Comparison of ENCODE assay signal across 5 fruit fly cellular contexts in the genomic region with DNA sequence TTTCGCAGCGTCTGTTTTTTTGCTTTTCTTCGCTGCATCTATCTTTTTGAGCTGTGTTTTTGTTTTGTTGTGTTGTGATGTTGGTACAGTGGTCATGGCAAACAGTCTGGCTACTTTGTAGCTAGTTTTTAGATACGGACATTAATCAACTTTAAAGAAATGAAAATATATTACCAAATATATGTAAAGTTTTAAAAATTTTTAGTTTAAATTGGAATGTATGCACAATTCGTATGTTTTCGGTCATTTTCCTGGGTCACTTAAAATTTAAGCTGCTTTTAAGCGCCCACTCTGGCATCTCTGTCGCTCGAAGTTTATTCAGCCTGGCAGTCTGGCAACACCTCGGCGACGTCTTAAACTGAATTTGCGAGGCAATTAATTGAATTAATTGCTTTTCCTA.
TF ChIP-seq lines count a peak whose summit lies in the region.

A gene (plus strand): TSS at position 344 of the 400 bp plus-strand sequence.

TF ChIP-seq in whole organism, adult, 20 proteins besides CTCF, POLR2A, EP300 and RAD21 (continued from another document):
- no peak for TF ChIP-seq Hr96 (GFP tag; optimal IDR thresholded peaks at IDR 0.05; lab: Kevin White, UChicago)
- TF ChIP-seq CG5204 (GFP tag; optimal IDR thresholded peaks at IDR 0.05; lab: Kevin White, UChicago), result no peak
- no peak for TF ChIP-seq toe (GFP tag; optimal IDR thresholded peaks at IDR 0.05; lab: Kevin White, UChicago)

TF ChIP-seq in whole organism, embryonic, 481 proteins besides CTCF, POLR2A, EP300 and RAD21 (continued from another document and continues in another):
- TF ChIP-seq dysf (GFP tag; IDR thresholded peaks at IDR 0.05; lab: Robert Waterston, UW) (peak; percentile 76), MTF-1 (GFP tag; optimal IDR thresholded peaks at IDR 0.05; lab: Kevin White, UChicago; ENCODE audit: borderline replicate concordance) (no peak), Antp (GFP tag; optimal IDR thresholded peaks at IDR 0.05; lab: Kevin White, UChicago) (peak; percentile 50), CG12391 (tag; optimal IDR thresholded peaks at IDR 0.05; lab: Kevin White, UChicago) (peak; percentile 81), CG3726 (GFP tag; IDR thresholded peaks at IDR 0.05; lab: Robert Waterston, UW) (no peak), lov (optimal IDR thresholded peaks at IDR 0.05; lab: Kevin White, UChicago) (no peak), lov (GFP tag; IDR thresholded peaks at IDR 0.05; lab: Robert Waterston, UW) (no peak), Oaz (GFP tag; IDR thresholded peaks at IDR 0.05; lab: Robert Waterston, UW) (0 out of 2 replicates have a peak, but pooled peaks have one; percentile 42), gsb (GFP tag; IDR thresholded peaks at IDR 0.05; lab: Robert Waterston, UW) (no peak), da (GFP tag; optimal IDR thresholded peaks at IDR 0.05; lab: Kevin White, UChicago) (no peak), inv (GFP tag; IDR thresholded peaks at IDR 0.05; lab: Robert Waterston, UW; ENCODE audit: partially characterized antibody) (no peak), Hey (tag; optimal IDR thresholded peaks at IDR 0.05; lab: Kevin White, UChicago) (no peak), CG3065 (GFP tag; optimal IDR thresholded peaks at IDR 0.05; lab: Kevin White, UChicago) (no peak), CG12104 (GFP tag; optimal IDR thresholded peaks at IDR 0.05; lab: Kevin White, UChicago) (peak; percentile 16), YL-1 (GFP tag; optimal IDR thresholded peaks at IDR 0.05; lab: Kevin White, UChicago) (peak; percentile 77), lilli (GFP tag; optimal IDR thresholded peaks at IDR 0.05; lab: Kevin White, UChicago) (peak; percentile 81), btn (GFP tag; optimal IDR thresholded peaks at IDR 0.05; lab: Kevin White, UChicago) (no peak), CG10147 (GFP tag; optimal IDR thresholded peaks at IDR 0.05; lab: Kevin White, UChicago) (peak; percentile 71), run (tag; optimal IDR thresholded peaks at IDR 0.05; lab: Kevin White, UChicago) (no peak), CG8281 (tag; optimal IDR thresholded peaks at IDR 0.05; lab: Kevin White, UChicago) (peak; percentile 12), sim (GFP tag; IDR thresholded peaks at IDR 0.05; lab: Robert Waterston, UW) (no peak), ap (GFP tag; IDR thresholded peaks at IDR 0.05; lab: Robert Waterston, UW) (0 out of 2 replicates have a peak, but pooled peaks have one; percentile 7), vvl (GFP tag; IDR thresholded peaks at IDR 0.05; lab: Robert Waterston, UW) (peak; percentile 52; the same call in 1 of the 2 replicates), CG34376 (GFP tag; optimal IDR thresholded peaks at IDR 0.05; lab: Kevin White, UChicago) (peak; percentile 58), CG10565 (GFP tag; optimal IDR thresholded peaks at IDR 0.05; lab: Kevin White, UChicago) (no peak), Lpt (GFP tag; optimal IDR thresholded peaks at IDR 0.05; lab: Kevin White, UChicago) (no peak), CG3847 (GFP tag; IDR thresholded peaks at IDR 0.05; lab: Robert Waterston, UW) (peak; percentile 78), cg (GFP tag; optimal IDR thresholded peaks at IDR 0.05; lab: Kevin White, UChicago) (no peak), CG4360 (GFP tag; IDR thresholded peaks at IDR 0.05; lab: Robert Waterston, UW) (no peak), CG30020 (tag; optimal IDR thresholded peaks at IDR 0.05; lab: Kevin White, UChicago) (peak; percentile 52), CG14710 (tag; optimal IDR thresholded peaks at IDR 0.05; lab: Kevin White, UChicago) (peak; percentile 73)

TF ChIP-seq in whole organism, prepupa, 60 proteins besides CTCF, POLR2A, EP300 and RAD21 (continued from another document and continues in another):
- TF ChIP-seq CG32006 (GFP tag; optimal IDR thresholded peaks at IDR 0.05; lab: Kevin White, UChicago) (peak; percentile 74), Eip93F (GFP tag; optimal IDR thresholded peaks at IDR 0.05; lab: Kevin White, UChicago) (no peak), Ets21C (GFP tag; optimal IDR thresholded peaks at IDR 0.05; lab: Kevin White, UChicago) (peak; percentile 30), CG11294 (GFP tag; IDR thresholded peaks at IDR 0.05; lab: Robert Waterston, UW) (peak; percentile 58), pdm3 (GFP tag; optimal IDR thresholded peaks at IDR 0.05; lab: Kevin White, UChicago) (peak; percentile 73), cyc (GFP tag; optimal IDR thresholded peaks at IDR 0.05; lab: Kevin White, UChicago) (peak; percentile 65), fd85E (GFP tag; optimal IDR thresholded peaks at IDR 0.05; lab: Kevin White, UChicago) (no peak), Gug (GFP tag; IDR thresholded peaks at IDR 0.05; lab: Robert Waterston, UW) (peak; percentile 32; the same call in 1 of the 2 replicates), ss (GFP tag; optimal IDR thresholded peaks at IDR 0.05; lab: Kevin White, UChicago) (peak; percentile 44 to 72), net (GFP tag; optimal IDR thresholded peaks at IDR 0.05; lab: Kevin White, UChicago) (peak; percentile 58), Blimp-1 (GFP tag; optimal IDR thresholded peaks at IDR 0.05; lab: Kevin White, UChicago) (no peak), lz (GFP tag; optimal IDR thresholded peaks at IDR 0.05; lab: Kevin White, UChicago) (peak; percentile 70), CG15336 (GFP tag; IDR thresholded peaks at IDR 0.05; lab: Robert Waterston, UW) (peak; percentile 55), CG1621 (tag; optimal IDR thresholded peaks at IDR 0.05; lab: Kevin White, UChicago) (peak; percentile 42), Met (GFP tag; optimal IDR thresholded peaks at IDR 0.05; lab: Kevin White, UChicago) (no peak), CG10669 (GFP tag; optimal IDR thresholded peaks at IDR 0.05; lab: Kevin White, UChicago) (peak; percentile 62), svp (GFP tag; lab: Kevin White, UChicago) (peak; percentile 84), fkh (GFP tag; optimal IDR thresholded peaks at IDR 0.05; lab: Kevin White, UChicago) (peak; percentile 77), achi (GFP tag; optimal IDR thresholded peaks at IDR 0.05; lab: Kevin White, UChicago) (peak; percentile 65), CG7368 (GFP tag; optimal IDR thresholded peaks at IDR 0.05; lab: Kevin White, UChicago) (peak; percentile 49), fd59A (GFP tag; optimal IDR thresholded peaks at IDR 0.05; lab: Kevin White, UChicago) (peak; percentile 53), CG31627 (GFP tag; optimal IDR thresholded peaks at IDR 0.05; lab: Kevin White, UChicago) (peak; percentile 67), Smox (GFP tag; optimal IDR thresholded peaks at IDR 0.05; lab: Kevin White, UChicago) (peak; percentile 61), CG6163 (GFP tag; IDR thresholded peaks at IDR 0.05; lab: Robert Waterston, UW) (peak; percentile 66), CG6808 (GFP tag; optimal IDR thresholded peaks at IDR 0.05; lab: Kevin White, UChicago) (peak; percentile 70), topi (GFP tag; optimal IDR thresholded peaks at IDR 0.05; lab: Kevin White, UChicago) (peak; percentile 57), CG4318 (GFP tag; optimal IDR thresholded peaks at IDR 0.05; lab: Kevin White, UChicago) (no peak), dsx (GFP tag; optimal IDR thresholded peaks at IDR 0.05; lab: Kevin White, UChicago; ENCODE audit: poor library complexity, severe bottlenecking) (peak; percentile 52), CG34406 (GFP tag; optimal IDR thresholded peaks at IDR 0.05; lab: Kevin White, UChicago) (peak; percentile 51), vri (GFP tag; optimal IDR thresholded peaks at IDR 0.05; lab: Kevin White, UChicago) (no peak), Sox14 (GFP tag; optimal IDR thresholded peaks at IDR 0.05; lab: Kevin White, UChicago) (peak; percentile 68), CG3919 (GFP tag; optimal IDR thresholded peaks at IDR 0.05; lab: Kevin White, UChicago) (peak; percentile 41)

TF ChIP-seq in whole organism, pupa, 21 proteins besides CTCF, POLR2A, EP300 and RAD21 (continued from another document):
- peak; percentile 58 for TF ChIP-seq CG8301 (tag; optimal IDR thresholded peaks at IDR 0.05; lab: Kevin White, UChicago)
- TF ChIP-seq CG34367 (tag; optimal IDR thresholded peaks at IDR 0.05; lab: Kevin White, UChicago), result peak; percentile 58
- TF ChIP-seq CG32121 (GFP tag; IDR thresholded peaks at IDR 0.05; lab: Robert Waterston, UW), result peak; percentile 41; the same call in 1 of the 2 replicates

TF ChIP-seq in whole organism, wandering third instar larva, 38 proteins besides CTCF, POLR2A, EP300 and RAD21 (continued from another document):
- TF ChIP-seq N (GFP tag; optimal IDR thresholded peaks at IDR 0.05; lab: Kevin White, UChicago) (no peak), rgr (GFP tag; optimal IDR thresholded peaks at IDR 0.05; lab: Kevin White, UChicago) (peak; percentile 77), woc (GFP tag; optimal IDR thresholded peaks at IDR 0.05; lab: Kevin White, UChicago) (peak; percentile 85), Dfd (GFP tag; optimal IDR thresholded peaks at IDR 0.05; lab: Kevin White, UChicago) (no peak), sage (GFP tag; optimal IDR thresholded peaks at IDR 0.05; lab: Kevin White, UChicago) (no peak), jim (GFP tag; optimal IDR thresholded peaks at IDR 0.05; lab: Kevin White, UChicago) (no peak), pan (optimal IDR thresholded peaks at IDR 0.05; lab: Kevin White, UChicago) (no peak), Jra (GFP tag; optimal IDR thresholded peaks at IDR 0.05; lab: Kevin White, UChicago) (no peak), GATAd (GFP tag; optimal IDR thresholded peaks at IDR 0.05; lab: Kevin White, UChicago) (no peak), Abd-B (GFP tag; optimal IDR thresholded peaks at IDR 0.05; lab: Kevin White, UChicago) (no peak), Dif (GFP tag; optimal IDR thresholded peaks at IDR 0.05; lab: Kevin White, UChicago; ENCODE audit: partially characterized antibody) (no peak), foxo (GFP tag; optimal IDR thresholded peaks at IDR 0.05; lab: Kevin White, UChicago) (peak in 1 of 2 experiments; percentile 82), CG32264 (GFP tag; optimal IDR thresholded peaks at IDR 0.05; lab: Kevin White, UChicago) (no peak), br (GFP tag; optimal IDR thresholded peaks at IDR 0.05; lab: Kevin White, UChicago) (peak; percentile 51), lola (GFP tag; optimal IDR thresholded peaks at IDR 0.05; lab: Kevin White, UChicago) (no peak), Myc (optimal IDR thresholded peaks at IDR 0.05; lab: Kevin White, UChicago) (peak; percentile 94), ey (GFP tag; optimal IDR thresholded peaks at IDR 0.05; lab: Kevin White, UChicago) (peak; percentile 63), tai (GFP tag; optimal IDR thresholded peaks at IDR 0.05; lab: Kevin White, UChicago) (no peak)
TF ChIP-seq in whole organism, wandering third instar larva: peak in this region for 16.
